Fruit fly (Drosophila melanogaster): ENCODE results near the gene snf.

Gene snf

DNA sequence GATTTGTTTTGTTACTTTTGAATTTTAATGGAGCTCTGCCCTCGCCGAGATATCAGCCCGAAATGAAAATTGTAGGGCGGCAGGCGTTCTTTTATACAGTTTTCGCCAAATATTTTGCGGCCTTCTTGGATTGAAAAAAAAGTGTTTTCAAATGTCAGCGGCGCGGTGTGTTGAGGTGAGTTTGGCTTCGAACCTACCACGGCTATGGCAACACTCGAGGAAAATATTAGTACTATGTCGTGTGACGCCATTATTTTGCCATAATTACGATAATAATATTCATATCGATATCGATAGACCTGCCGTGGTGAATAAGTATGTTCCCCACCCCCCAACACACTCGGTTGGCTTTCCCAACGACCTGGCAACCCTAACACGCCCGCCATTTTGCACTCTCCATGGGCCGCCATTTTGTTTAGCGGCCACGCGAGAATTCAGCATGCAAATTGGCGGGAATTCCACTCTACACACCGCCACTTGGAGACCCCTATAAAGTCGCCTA, 2.8 kb downstream of the snf start, which contains the start of the genes TrxT and dhd (continued):
- no peak for TF ChIP-seq dsx (GFP tag; optimal IDR thresholded peaks at IDR 0.05; ENCODE audit: poor library complexity, severe bottlenecking)
- peak; percentile 22 for TF ChIP-seq cyc (GFP tag; optimal IDR thresholded peaks at IDR 0.05)
- TF ChIP-seq CG1621 (tag; optimal IDR thresholded peaks at IDR 0.05): peak; percentile 50
- TF ChIP-seq CG6854 (GFP tag; optimal IDR thresholded peaks at IDR 0.05): peak; percentile 13
- TF ChIP-seq fd59A (GFP tag; optimal IDR thresholded peaks at IDR 0.05): peak; percentile 12
- no peak for TF ChIP-seq Eip93F (GFP tag; optimal IDR thresholded peaks at IDR 0.05)
- no peak for TF ChIP-seq lz (GFP tag; optimal IDR thresholded peaks at IDR 0.05)
- TF ChIP-seq net (GFP tag; optimal IDR thresholded peaks at IDR 0.05): no peak
- TF ChIP-seq CG4318 (GFP tag; optimal IDR thresholded peaks at IDR 0.05): no peak
- TF ChIP-seq fd85E (GFP tag; optimal IDR thresholded peaks at IDR 0.05): no peak
- TF ChIP-seq CG10631 (GFP tag; optimal IDR thresholded peaks at IDR 0.05): no peak
- peak in 1 of 2 experiments; percentile 29 for TF ChIP-seq salr (GFP tag; optimal IDR thresholded peaks at IDR 0.05)
- no peak for TF ChIP-seq CG34406 (GFP tag; optimal IDR thresholded peaks at IDR 0.05)
- peak; percentile 59 for TF ChIP-seq CG3919 (GFP tag; optimal IDR thresholded peaks at IDR 0.05)
- TF ChIP-seq esn (GFP tag; optimal IDR thresholded peaks at IDR 0.05): peak; percentile 29
- TF ChIP-seq Eip78C (GFP tag): peak; percentile 48
- TF ChIP-seq Sox14 (GFP tag; optimal IDR thresholded peaks at IDR 0.05): no peak
- no peak for TF ChIP-seq svp (GFP tag)
- TF ChIP-seq CG6808 (GFP tag; optimal IDR thresholded peaks at IDR 0.05): no peak
- TF ChIP-seq CG8319 (GFP tag; optimal IDR thresholded peaks at IDR 0.05): no peak
- TF ChIP-seq Gug (GFP tag; IDR thresholded peaks at IDR 0.05): no peak
- no peak for TF ChIP-seq OdsH (GFP tag; optimal IDR thresholded peaks at IDR 0.05)
- no peak for TF ChIP-seq CG31627 (GFP tag; optimal IDR thresholded peaks at IDR 0.05)
- peak; percentile 21 for TF ChIP-seq Ets96B (tag; optimal IDR thresholded peaks at IDR 0.05)
- peak; percentile 22; the same call in 1 of the 2 replicates for TF ChIP-seq CG11294 (GFP tag; IDR thresholded peaks at IDR 0.05)
- peak; percentile 10 for TF ChIP-seq CG6792 (GFP tag; optimal IDR thresholded peaks at IDR 0.05)
- TF ChIP-seq Eip75B (GFP tag; optimal IDR thresholded peaks at IDR 0.05): no peak
- no peak for TF ChIP-seq Lpt (GFP tag; optimal IDR thresholded peaks at IDR 0.05)

dm6 chrX:5312958-5313357, 3.9 kb downstream of the snf start, which contains the start of gene CG4198:
CG4198 (plus strand) TSS chrX:5313258.
- TF ChIP-seq Lpt (GFP tag; optimal IDR thresholded peaks at IDR 0.05) (no peak), net (GFP tag; optimal IDR thresholded peaks at IDR 0.05) (no peak), CG8632 (GFP tag; optimal IDR thresholded peaks at IDR 0.05) (no peak), Ets21C (GFP tag; optimal IDR thresholded peaks at IDR 0.05) (no peak), Blimp-1 (GFP tag; optimal IDR thresholded peaks at IDR 0.05) (no peak), CG16779 (tag; optimal IDR thresholded peaks at IDR 0.05) (no peak)

- peak; percentile 34 for TF ChIP-seq Eip78C (GFP tag)
- peak; percentile 10 for TF ChIP-seq CG1621 (tag; optimal IDR thresholded peaks at IDR 0.05)
- TF ChIP-seq CG3032 (tag; optimal IDR thresholded peaks at IDR 0.05): peak; percentile 48
- no peak for TF ChIP-seq dsx (GFP tag; optimal IDR thresholded peaks at IDR 0.05; ENCODE audit: poor library complexity, severe bottlenecking)
Observed at dm6 chrX:5317170-5317569, 8.1 kb downstream of the snf start, which contains the start of the genes CG15930 and Sas10. CG15930 (minus strand) TSS chrX:5317295. Sas10 (plus strand) TSS chrX:5317409.

DNA sequence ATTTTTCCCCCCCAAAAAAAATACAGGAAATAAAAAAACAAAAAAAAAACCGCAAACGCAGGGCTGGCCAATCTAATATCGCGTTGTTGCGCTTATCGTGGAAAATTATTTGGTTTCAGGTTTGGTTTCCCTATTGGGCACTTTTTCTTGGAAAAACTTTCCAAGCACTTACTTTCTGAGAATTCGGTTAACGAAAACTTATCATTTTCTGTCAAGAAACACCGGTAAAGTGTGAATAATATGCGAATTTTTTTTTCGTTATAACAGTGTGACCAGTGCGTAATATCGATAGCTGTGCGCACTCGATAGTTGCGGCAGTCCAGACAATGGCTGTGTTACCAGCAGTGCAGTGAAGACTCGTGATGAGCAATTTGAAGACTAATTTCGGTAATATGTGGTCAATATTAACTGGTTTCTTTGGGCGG, 13.4 kb downstream of the snf start, which contains the start of gene Rnp4F:
TSS of gene Rnp4F (minus strand) at position 238 of the 425 bp plus-strand sequence.
- TF ChIP-seq CG9139 (GFP tag; optimal IDR thresholded peaks at IDR 0.05) (no peak), fd59A (GFP tag; optimal IDR thresholded peaks at IDR 0.05) (peak; percentile 57), svp (GFP tag) (no peak), CG8119 (GFP tag; IDR thresholded peaks at IDR 0.05) (peak; percentile 73; the same call in 2 of the 3 replicates), CG34406 (GFP tag; optimal IDR thresholded peaks at IDR 0.05) (peak; percentile 55), CG31627 (GFP tag; optimal IDR thresholded peaks at IDR 0.05) (peak; percentile 83), achi (GFP tag; optimal IDR thresholded peaks at IDR 0.05) (no peak), CG16779 (tag; optimal IDR thresholded peaks at IDR 0.05) (no peak), CG10631 (GFP tag; optimal IDR thresholded peaks at IDR 0.05) (peak; percentile 74), CG6163 (GFP tag; IDR thresholded peaks at IDR 0.05) (no peak; the same call in 1 of the 3 replicates), topi (GFP tag; optimal IDR thresholded peaks at IDR 0.05) (peak; percentile 16), CG4318 (GFP tag; optimal IDR thresholded peaks at IDR 0.05) (no peak), CG6808 (GFP tag; optimal IDR thresholded peaks at IDR 0.05) (no peak), CG7368 (GFP tag; optimal IDR thresholded peaks at IDR 0.05) (peak; percentile 23), Lpt (GFP tag; optimal IDR thresholded peaks at IDR 0.05) (peak; percentile 72), Hr4 (GFP tag; optimal IDR thresholded peaks at IDR 0.05) (no peak), lz (GFP tag; optimal IDR thresholded peaks at IDR 0.05) (peak; percentile 80), Gug (GFP tag; IDR thresholded peaks at IDR 0.05) (peak; percentile 70), Smox (GFP tag; optimal IDR thresholded peaks at IDR 0.05) (no peak), CG10669 (GFP tag; optimal IDR thresholded peaks at IDR 0.05) (peak; percentile 52), CG1621 (tag; optimal IDR thresholded peaks at IDR 0.05) (peak; percentile 39), Blimp-1 (GFP tag; optimal IDR thresholded peaks at IDR 0.05) (peak; percentile 15), Sox14 (GFP tag; optimal IDR thresholded peaks at IDR 0.05) (peak; percentile 76), ss (GFP tag; optimal IDR thresholded peaks at IDR 0.05) (peak in 1 of 2 experiments; percentile 59), eg (GFP tag; IDR thresholded peaks at IDR 0.05) (peak; percentile 79)
